Fruit fly (Drosophila melanogaster): ENCODE data around the gene CG31415.

The CG31415 gene

dm6 chr3R:9725121-9725956 lies 18.0 kb upstream of the CG31415 start, which contains the start of gene hyd (continued):
- TF ChIP-seq MBD-R2 (GFP tag; IDR thresholded peaks at IDR 0.05) (peak; percentile 54), exex (tag; optimal IDR thresholded peaks at IDR 0.05) (no peak), CG1792 (GFP tag; optimal IDR thresholded peaks at IDR 0.05) (peak; percentile 36), al (GFP tag; IDR thresholded peaks at IDR 0.05) (no peak), CG7556 (GFP tag; optimal IDR thresholded peaks at IDR 0.05) (no peak), lab (GFP tag; optimal IDR thresholded peaks at IDR 0.05) (no peak), B-H2 (GFP tag; optimal IDR thresholded peaks at IDR 0.05) (no peak), Max (GFP tag; optimal IDR thresholded peaks at IDR 0.05) (no peak), ato (GFP tag; IDR thresholded peaks at IDR 0.05; ENCODE audit: partially characterized antibody) (peak; percentile 73), CG3847 (GFP tag; IDR thresholded peaks at IDR 0.05) (no peak), dati (GFP tag; IDR thresholded peaks at IDR 0.05) (no peak), E2f2 (GFP tag; IDR thresholded peaks at IDR 0.05) (peak; percentile 51; the same call in 1 of the 2 replicates), CG4328 (GFP tag; optimal IDR thresholded peaks at IDR 0.05) (no peak), CG9797 (GFP tag; optimal IDR thresholded peaks at IDR 0.05) (peak; percentile 88), CG11085 (GFP tag; IDR thresholded peaks at IDR 0.05) (no peak), bbx (GFP tag; IDR thresholded peaks at IDR 0.05; ENCODE audit: partially characterized antibody) (peak; percentile 82), Doc2 (GFP tag; IDR thresholded peaks at IDR 0.05) (no peak), Kr (GFP tag; optimal IDR thresholded peaks at IDR 0.05) (no peak), CG15514 (GFP tag; optimal IDR thresholded peaks at IDR 0.05) (no peak), rib (GFP tag; IDR thresholded peaks at IDR 0.05) (no peak), CG4820 (GFP tag; optimal IDR thresholded peaks at IDR 0.05) (no peak), Oaz (GFP tag; IDR thresholded peaks at IDR 0.05) (no peak), org-1 (GFP tag; optimal IDR thresholded peaks at IDR 0.05) (no peak), CG16863 (GFP tag; optimal IDR thresholded peaks at IDR 0.05) (peak; percentile 24), klu (GFP tag; IDR thresholded peaks at IDR 0.05) (no peak), Med (GFP tag) (peak; percentile 77), CG34422 (GFP tag; IDR thresholded peaks at IDR 0.05) (peak; percentile 71; the same call in 1 of the 3 replicates), schlank (tag; optimal IDR thresholded peaks at IDR 0.05) (no peak), CG7786 (GFP tag; optimal IDR thresholded peaks at IDR 0.05) (no peak), CG32772 (GFP tag; IDR thresholded peaks at IDR 0.05) (no peak), Trl (optimal IDR thresholded peaks at IDR 0.05) (no peak), Trl (GFP tag; optimal IDR thresholded peaks at IDR 0.05) (no peak), Gug (GFP tag; IDR thresholded peaks at IDR 0.05) (no peak), lilli (GFP tag; optimal IDR thresholded peaks at IDR 0.05) (no peak), ken (GFP tag; IDR thresholded peaks at IDR 0.05) (no peak), CG4424 (GFP tag; optimal IDR thresholded peaks at IDR 0.05) (peak; percentile 2), CG11398 (GFP tag; optimal IDR thresholded peaks at IDR 0.05) (no peak), kni (GFP tag; optimal IDR thresholded peaks at IDR 0.05) (no peak), CG5245 (GFP tag; optimal IDR thresholded peaks at IDR 0.05) (no peak), jing (GFP tag; optimal IDR thresholded peaks at IDR 0.05) (no peak), unpg (GFP tag; optimal IDR thresholded peaks at IDR 0.05) (no peak), Ptx1 (GFP tag; IDR thresholded peaks at IDR 0.05) (no peak), CG2889 (GFP tag; IDR thresholded peaks at IDR 0.05) (no peak), CG10274 (GFP tag; optimal IDR thresholded peaks at IDR 0.05) (no peak), tio (GFP tag; optimal IDR thresholded peaks at IDR 0.05) (no peak), CG7357 (GFP tag; IDR thresholded peaks at IDR 0.05) (no peak), CG17359 (tag; optimal IDR thresholded peaks at IDR 0.05) (no peak), trh (GFP tag; optimal IDR thresholded peaks at IDR 0.05) (no peak), CG12219 (GFP tag; optimal IDR thresholded peaks at IDR 0.05) (no peak), peb (GFP tag; IDR thresholded peaks at IDR 0.05) (no peak), grn (GFP tag; optimal IDR thresholded peaks at IDR 0.05) (no peak)
